Worm (Caenorhabditis elegans): Measurements from ENCODE around the gene T01G5.7.

DNA sequence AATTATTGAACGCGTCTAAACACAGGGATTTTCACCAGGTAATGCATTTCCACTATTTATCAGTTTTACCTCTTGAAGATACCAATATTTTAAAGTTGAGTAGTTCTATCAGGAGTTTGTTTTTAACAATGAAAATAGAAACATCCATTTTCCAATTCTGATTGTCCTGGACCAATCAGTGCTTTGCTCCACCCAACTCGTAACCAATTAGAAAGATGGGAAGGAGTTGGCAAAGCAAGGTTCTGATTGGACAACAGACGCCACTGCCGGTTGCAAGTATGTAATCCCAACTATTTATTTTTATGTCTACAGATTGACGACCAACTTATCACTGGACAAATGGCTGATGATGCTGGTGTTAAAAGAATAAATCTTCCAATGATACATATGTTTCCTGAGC is 38.4 kb downstream of the T01G5.7 start:
- no peak for TF ChIP-seq ama-1 (optimal IDR thresholded peaks at IDR 0.05)
- no peak for TF ChIP-seq ama-1 (GFP tag; optimal IDR thresholded peaks at IDR 0.05)
- no peak for TF ChIP-seq repo-1 (tag; optimal IDR thresholded peaks at IDR 0.05)
- TF ChIP-seq cebp-2 (GFP tag; IDR thresholded peaks at IDR 0.05), result no peak
